Fruit fly (Drosophila melanogaster) whole organism, embryonic: ENCODE results near the gene Gr89a.

Source experiments
- Aef1 ChIP-seq: fragments of 200-800 bp; sonication (Bioruptor generic); IDR thresholded peaks from 3 replicates; pipeline ENCODE4 v1.3.6; 2022; ENCODE audit warnings: missing biosample characterization, missing genetic modification characterization
- Atf6 ChIP-seq: fragments of 200-800 bp; sonication (Bioruptor generic); IDR thresholded peaks from 2 replicates; pipeline ENCODE4 v1.3.6; 2022; ENCODE audit warnings: missing biosample characterization, missing genetic modification characterization
- Blimp-1 ChIP-seq: fragments of 200-800 bp; sonication (Bioruptor generic); optimal IDR thresholded peaks from 3 replicates; lab custom pipeline; 2018; ENCODE audit warnings: missing biosample characterization, missing genetic modification characterization, mild to moderate bottlenecking, moderate library complexity, missing genetic modification reagents
- CG10209 ChIP-seq: fragments of 200-800 bp; sonication (Bioruptor generic); optimal IDR thresholded peaks from 3 replicates; lab custom pipeline; 2017; ENCODE audit warnings: missing biosample characterization, mild to moderate bottlenecking, missing genetic modification characterization, missing genetic modification reagents
- CG1024 ChIP-seq: fragments of 200-800 bp; sonication (Bioruptor generic); IDR thresholded peaks from 2 replicates; pipeline ENCODE4 v1.3.6; 2022; ENCODE audit warnings: missing biosample characterization, missing genetic modification characterization
- CG10274 ChIP-seq: fragments of 200-800 bp; sonication (Bioruptor generic); optimal IDR thresholded peaks from 3 replicates; lab custom pipeline; 2017; ENCODE audit warnings: missing biosample characterization, mild to moderate bottlenecking, missing genetic modification characterization
- CG11085 ChIP-seq: fragments of 200-800 bp; sonication (Bioruptor generic); IDR thresholded peaks from 2 replicates; pipeline ENCODE4 v1.3.6; 2022; ENCODE audit warnings: missing biosample characterization, missing genetic modification characterization
- CG1233 ChIP-seq: fragments of 200-800 bp; sonication (Bioruptor generic); optimal IDR thresholded peaks from 4 replicates; lab custom pipeline; 2018; ENCODE audit warnings: missing biosample characterization, mild to moderate bottlenecking, missing genetic modification characterization
- CG17361 ChIP-seq: fragments of 200-800 bp; sonication (Bioruptor generic); IDR thresholded peaks from 3 replicates; pipeline ENCODE4 v1.3.6; 2022; ENCODE audit warnings: missing biosample characterization, missing genetic modification characterization
- CG17829 ChIP-seq: fragments of 200-800 bp; optimal IDR thresholded peaks from 2 replicates; lab custom pipeline; 2019; ENCODE audit warnings: missing biosample characterization, mild to moderate bottlenecking, missing genetic modification characterization, moderate library complexity
- CG2202 ChIP-seq: fragments of 200-800 bp; sonication (Bioruptor generic); optimal IDR thresholded peaks from 2 replicates; lab custom pipeline; 2018; ENCODE audit warnings: missing biosample characterization, mild to moderate bottlenecking, missing genetic modification characterization
- CG2889 ChIP-seq: fragments of 200-800 bp; sonication (Bioruptor generic); IDR thresholded peaks from 3 replicates; pipeline ENCODE4 v1.3.6; 2022; ENCODE audit warnings: missing biosample characterization, missing genetic modification characterization
- CG31441 ChIP-seq: fragments of 200-800 bp; sonication (Bioruptor generic); IDR thresholded peaks from 2 replicates; pipeline ENCODE4 v1.3.6; 2022; ENCODE audit warnings: missing biosample characterization, missing genetic modification characterization
- CG34224 ChIP-seq: fragments of 200-800 bp; sonication (Bioruptor generic); IDR thresholded peaks from 3 replicates; pipeline ENCODE4 v1.3.6; 2022; ENCODE audit warnings: missing biosample characterization, missing genetic modification characterization; ENCODE audit not compliant: partially characterized antibody
- CG3838 ChIP-seq: fragments of 200-800 bp; sonication (Bioruptor generic); optimal IDR thresholded peaks from 3 replicates; lab custom pipeline; 2016; ENCODE audit warnings: missing biosample characterization, missing genetic modification characterization
- CG43689 ChIP-seq: fragments of 200-800 bp; sonication (Bioruptor generic); IDR thresholded peaks from 2 replicates; pipeline ENCODE4 v1.3.6; 2022; ENCODE audit warnings: missing biosample characterization, missing genetic modification characterization
- CG4617 ChIP-seq: fragments of 200-800 bp; sonication (Bioruptor generic); optimal IDR thresholded peaks from 3 replicates; lab custom pipeline; 2016; ENCODE audit warnings: missing biosample characterization, missing genetic modification characterization, borderline replicate concordance
- CG6683 ChIP-seq: fragments of 200-800 bp; sonication (Bioruptor generic); optimal IDR thresholded peaks from 2 replicates; lab custom pipeline; 2017; ENCODE audit warnings: missing biosample characterization, mild to moderate bottlenecking, missing genetic modification characterization, missing genetic modification reagents
- CG7786 ChIP-seq: fragments of 200-800 bp; sonication (Bioruptor generic); optimal IDR thresholded peaks from 2 replicates; lab custom pipeline; 2016; ENCODE audit warnings: missing biosample characterization, missing genetic modification characterization
- CG7928 ChIP-seq: fragments of 200-800 bp; sonication (Bioruptor generic); optimal IDR thresholded peaks from 2 replicates; lab custom pipeline; 2017; ENCODE audit warnings: missing biosample characterization, mild to moderate bottlenecking, missing genetic modification characterization
- CG8281 ChIP-seq: fragments of 200-800 bp; sonication (Bioruptor generic); optimal IDR thresholded peaks from 2 replicates; lab custom pipeline; 2018; ENCODE audit warnings: missing biosample characterization, mild to moderate bottlenecking, missing genetic modification characterization, moderate library complexity
- D19A ChIP-seq: fragments of 200-800 bp; optimal IDR thresholded peaks from 3 replicates; lab custom pipeline; 2019; ENCODE audit warnings: missing biosample characterization, mild to moderate bottlenecking, missing genetic modification characterization, moderate library complexity
- Dfd ChIP-seq, 2 experiments: fragments of >200 bp; optimal IDR thresholded peaks; 2 replicates each; lab custom pipeline; 2017; ENCODE audit warnings: missing biosample characterization in 2 of 2, missing genetic modification characterization in 2 of 2
- Dp ChIP-seq: fragments of 200-800 bp; sonication (Bioruptor generic); optimal IDR thresholded peaks from 2 replicates; lab custom pipeline; 2018; ENCODE audit warnings: missing biosample characterization, mild to moderate bottlenecking, missing genetic modification characterization, moderate library complexity
- E2f1 ChIP-seq: fragments of 200-800 bp; sonication (Bioruptor generic); IDR thresholded peaks from 2 replicates; pipeline ENCODE4 v1.3.6; 2022; ENCODE audit warnings: missing biosample characterization, missing genetic modification characterization
- Ets65A ChIP-seq: fragments of 200-800 bp; sonication (Bioruptor generic); peaks from one replicate; lab custom pipeline; 2016; ENCODE audit warnings: missing biosample characterization, missing genetic modification characterization
- Hmr ChIP-seq: fragments of 200-800 bp; sonication (Bioruptor generic); optimal IDR thresholded peaks from 3 replicates; lab custom pipeline; 2017; ENCODE audit warnings: mild to moderate bottlenecking, missing biosample characterization, missing genetic modification reagents, missing genetic modification characterization
- Hmx ChIP-seq: fragments of 200-800 bp; sonication (Bioruptor generic); optimal IDR thresholded peaks from 2 replicates; lab custom pipeline; 2016; ENCODE audit warnings: missing biosample characterization, missing genetic modification characterization
- Hr39 ChIP-seq: fragments of >200 bp; optimal IDR thresholded peaks from 2 replicates; lab custom pipeline; 2017
- Med ChIP-seq: fragments of 200-800 bp; sonication (Bioruptor generic); peaks from one replicate; lab custom pipeline; 2016; ENCODE audit warnings: missing biosample characterization, missing genetic modification characterization, mild to moderate bottlenecking, inconsistent platforms, moderate library complexity
- Nf-YA ChIP-seq: fragments of 200-800 bp; sonication (Bioruptor generic); IDR thresholded peaks from 2 replicates; pipeline ENCODE4 v1.3.6; 2022; ENCODE audit warnings: missing biosample characterization, missing genetic modification characterization
- Nf-YB ChIP-seq: fragments of 200-800 bp; sonication (Bioruptor generic); optimal IDR thresholded peaks from 3 replicates; lab custom pipeline; 2019; ENCODE audit warnings: missing biosample characterization, mild to moderate bottlenecking, missing genetic modification characterization, moderate library complexity
- Sin3A ChIP-seq: fragments of >200 bp; optimal IDR thresholded peaks from 2 replicates; lab custom pipeline; 2018
- YL-1 ChIP-seq: fragments of 200-800 bp; sonication (Bioruptor generic); optimal IDR thresholded peaks from 3 replicates; lab custom pipeline; 2017; ENCODE audit warnings: missing biosample characterization, mild to moderate bottlenecking, missing genetic modification characterization
- croc ChIP-seq: fragments of 200-800 bp; sonication (Bioruptor generic); conservative IDR thresholded peaks from 3 replicates; pipeline ENCODE4 v1.3.6; 2022; ENCODE audit warnings: missing biosample characterization, missing genetic modification characterization
- grn ChIP-seq: fragments of 200-800 bp; sonication (Bioruptor generic); optimal IDR thresholded peaks from 3 replicates; lab custom pipeline; 2017; ENCODE audit warnings: missing biosample characterization, missing genetic modification characterization
- h ChIP-seq: fragments of >200 bp; optimal IDR thresholded peaks from 2 replicates; lab custom pipeline; 2017
- her ChIP-seq: fragments of 200-800 bp; sonication (Bioruptor generic); optimal IDR thresholded peaks from 2 replicates; lab custom pipeline; 2016; ENCODE audit warnings: missing biosample characterization, missing genetic modification characterization
- pb ChIP-seq: fragments of 200-800 bp; sonication (Bioruptor generic); optimal IDR thresholded peaks from 3 replicates; lab custom pipeline; 2016; ENCODE audit warnings: missing biosample characterization, missing genetic modification characterization
- peb ChIP-seq: fragments of 200-800 bp; sonication (Bioruptor generic); IDR thresholded peaks from 2 replicates; pipeline ENCODE4 v1.3.6; 2022; ENCODE audit warnings: missing biosample characterization, missing genetic modification characterization
- pnt ChIP-seq: fragments of 200-800 bp; sonication (Bioruptor generic); optimal IDR thresholded peaks from 3 replicates; lab custom pipeline; 2016; ENCODE audit warnings: missing biosample characterization, missing genetic modification characterization
- prd ChIP-seq, 3 experiments: fragments of >200 bp in 2 of 3; fragments of 200-800 bp in 1 of 3; sonication (Bioruptor generic) in 1 of 3; optimal IDR thresholded peaks in 2 of 3; IDR thresholded peaks in 1 of 3; 2 replicates in 2 of 3; 3 replicates in 1 of 3; pipeline versions ENCODE4 v1.3.6 to Lab custom; 2017 to 2022; ENCODE audit warnings: missing biosample characterization in 1 of 3, missing genetic modification characterization in 1 of 3
- sens ChIP-seq: fragments of 200-800 bp; sonication (Bioruptor generic); peaks from one replicate; lab custom pipeline; 2016; ENCODE audit warnings: missing biosample characterization, missing genetic modification characterization
- sisA ChIP-seq: fragments of 200-800 bp; sonication (Bioruptor generic); IDR thresholded peaks from 2 replicates; pipeline ENCODE4 v1.3.6; 2022; ENCODE audit warnings: missing biosample characterization, missing genetic modification characterization
- twi ChIP-seq: fragments of 200-800 bp; optimal IDR thresholded peaks from 2 replicates; lab custom pipeline; 2019; ENCODE audit warnings: missing biosample characterization, mild to moderate bottlenecking, missing genetic modification characterization, moderate library complexity
- wdn ChIP-seq: fragments of 200-800 bp; sonication (Bioruptor generic); IDR thresholded peaks from 2 replicates; pipeline ENCODE4 v1.3.6; 2022; ENCODE audit warnings: missing biosample characterization, missing genetic modification characterization
- zfh1 ChIP-seq: fragments of 200-800 bp; sonication (Bioruptor generic); IDR thresholded peaks from 3 replicates; pipeline ENCODE4 v1.3.6; 2022; ENCODE audit warnings: missing biosample characterization, missing genetic modification characterization

Gr89a gene

dm6 chr3R:16545705-16546104 is 46.9 kb upstream of the Gr89a start (continued):
- TF ChIP-seq CG2889 (no peak), Aef1 (GFP tag; lab: Robert Waterston, UW) (no peak), Dp (no peak), YL-1 (GFP tag; lab: Kevin White, UChicago) (no peak), grn (GFP tag; lab: Kevin White, UChicago) (peak; percentile 69)
- TF ChIP-seq, all 482 proteins: peak for 8

- TF ChIP-seq CG7928 (GFP tag; lab: Kevin White, UChicago): no peak
- no peak for TF ChIP-seq CG6683 (GFP tag; lab: Kevin White, UChicago)
- no peak for TF ChIP-seq CG1233 (GFP tag; lab: Kevin White, UChicago)
Measured at dm6 chr3R:16542538-16542937, 43.8 kb upstream of the Gr89a start.

- TF ChIP-seq D19A (peak; percentile 76), peb (no peak), Hmx (no peak), Med (GFP tag; lab: Kevin White, UChicago) (peak; percentile 14), CG17829 (no peak)
- TF ChIP-seq, all 482 proteins: peak for 2
Measured at dm6 chr3R:16541932-16542331, 43.2 kb upstream of the Gr89a start.

dm6 chr3R:16541293-16541692 is 42.5 kb upstream of the Gr89a start:
- TF ChIP-seq CG8281 (tag; lab: Kevin White, UChicago) (no peak), CG34224 (GFP tag; lab: Robert Waterston, UW) (no peak), wdn (GFP tag; lab: Robert Waterston, UW) (no peak), Nf-YB (GFP tag; lab: Kevin White, UChicago) (no peak), CG2202 (tag; lab: Kevin White, UChicago) (no peak), CG11085 (no peak), CG10274 (GFP tag; lab: Kevin White, UChicago) (no peak), pnt (no peak), E2f1 (no peak), CG31441 (GFP tag; lab: Robert Waterston, UW) (no peak), sisA (no peak), her (GFP tag; lab: Kevin White, UChicago) (no peak), CG17361 (GFP tag; lab: Robert Waterston, UW) (no peak), Sin3A (lab: Kevin White, UChicago) (no peak)

- TF ChIP-seq sens (GFP tag; lab: Kevin White, UChicago) (no peak), Nf-YA (GFP tag; lab: Robert Waterston, UW) (no peak), CG43689 (GFP tag; lab: Robert Waterston, UW) (no peak), CG4617 (GFP tag; lab: Kevin White, UChicago) (no peak), CG3838 (GFP tag; lab: Kevin White, UChicago) (no peak), Blimp-1 (no peak), twi (tag; lab: Kevin White, UChicago) (no peak), zfh1 (GFP tag; lab: Robert Waterston, UW) (no peak), Hr39 (lab: Kevin White, UChicago) (peak; percentile 98), croc (GFP tag; lab: Robert Waterston, UW) (no peak), h (no peak), Ets65A (GFP tag; lab: Kevin White, UChicago) (peak; percentile 22), Dfd (GFP tag; optimal IDR thresholded peaks at IDR 0.05; lab: Kevin White, UChicago) (peak in 1 of 2 experiments; percentile 94), CG1024 (GFP tag; lab: Robert Waterston, UW) (no peak), pb (GFP tag; lab: Kevin White, UChicago) (no peak), Hmr (no peak), CG10209 (GFP tag; lab: Kevin White, UChicago) (no peak), CG7786 (GFP tag; lab: Kevin White, UChicago) (no peak), prd (optimal IDR thresholded peaks at IDR 0.05; lab: Kevin White, UChicago) (no peak), prd (GFP tag; IDR thresholded peaks at IDR 0.05; lab: Robert Waterston, UW) (0 out of 3 replicates have a peak, but pooled peaks have one; percentile 8), Atf6 (GFP tag; lab: Robert Waterston, UW) (no peak)
Measured at dm6 chr3R:16538862-16539437, 40.2 kb upstream of the Gr89a start.
